Fruit fly (Drosophila melanogaster): ENCODE measurements around the gene sti.

The sti gene

dm6 chr3L:12514762-12515215 lies at the start of gene sti, which contains the start of gene tral:
Gene sti, minus strand, starts transcription at chr3L:12514815.
Gene tral, plus strand, starts transcription at chr3L:12515059.
- TF ChIP-seq fru (GFP tag; optimal IDR thresholded peaks at IDR 0.05) (peak; percentile 90), CG9705 (GFP tag; optimal IDR thresholded peaks at IDR 0.05) (peak; percentile 86), sage (GFP tag; optimal IDR thresholded peaks at IDR 0.05) (no peak), lola (GFP tag; optimal IDR thresholded peaks at IDR 0.05) (no peak), CG32264 (GFP tag; optimal IDR thresholded peaks at IDR 0.05) (peak; percentile 77), dmrt93B (GFP tag; optimal IDR thresholded peaks at IDR 0.05) (peak; percentile 77), Hr83 (GFP tag; optimal IDR thresholded peaks at IDR 0.05; ENCODE audit: poor library complexity, severe bottlenecking) (peak; percentile 72), Myc (optimal IDR thresholded peaks at IDR 0.05) (peak; percentile 80), Hnf4 (GFP tag; optimal IDR thresholded peaks at IDR 0.05) (peak; percentile 94), CrebA (GFP tag; optimal IDR thresholded peaks at IDR 0.05; ENCODE audit: borderline replicate concordance) (no peak), ey (GFP tag; optimal IDR thresholded peaks at IDR 0.05) (peak; percentile 90), GATAd (GFP tag; optimal IDR thresholded peaks at IDR 0.05) (peak; percentile 74), br (GFP tag; optimal IDR thresholded peaks at IDR 0.05) (peak; percentile 94), woc (GFP tag; optimal IDR thresholded peaks at IDR 0.05) (peak; percentile 58), tai (GFP tag; optimal IDR thresholded peaks at IDR 0.05) (no peak), psq (GFP tag; optimal IDR thresholded peaks at IDR 0.05) (peak; percentile 79), jim (GFP tag; optimal IDR thresholded peaks at IDR 0.05) (peak; percentile 30), rgr (GFP tag; optimal IDR thresholded peaks at IDR 0.05) (peak; percentile 90), Dif (GFP tag; optimal IDR thresholded peaks at IDR 0.05; ENCODE audit: partially characterized antibody) (no peak), Abd-B (GFP tag; optimal IDR thresholded peaks at IDR 0.05) (no peak), usp (GFP tag; optimal IDR thresholded peaks at IDR 0.05) (no peak), foxo (GFP tag; optimal IDR thresholded peaks at IDR 0.05) (peak; percentile 5 to 93), N (GFP tag; optimal IDR thresholded peaks at IDR 0.05) (no peak), Mio (GFP tag; optimal IDR thresholded peaks at IDR 0.05) (no peak), dl (GFP tag; optimal IDR thresholded peaks at IDR 0.05; ENCODE audit: insufficient read depth in 1 of 2, partially characterized antibody in 2 of 2) (no peak), pan (optimal IDR thresholded peaks at IDR 0.05) (no peak), brk (GFP tag; optimal IDR thresholded peaks at IDR 0.05) (no peak), Jra (GFP tag; optimal IDR thresholded peaks at IDR 0.05) (peak; percentile 91), sv (GFP tag; optimal IDR thresholded peaks at IDR 0.05) (peak; percentile 93), h (GFP tag; optimal IDR thresholded peaks at IDR 0.05) (peak; percentile 93), Hr78 (GFP tag; optimal IDR thresholded peaks at IDR 0.05) (no peak), Rel (GFP tag; optimal IDR thresholded peaks at IDR 0.05) (peak; percentile 23), Rel (tag; optimal IDR thresholded peaks at IDR 0.05) (peak; percentile 50), HLH106 (tag; optimal IDR thresholded peaks at IDR 0.05) (peak; percentile 85), Vsx2 (GFP tag; optimal IDR thresholded peaks at IDR 0.05; ENCODE audit: partially characterized antibody) (no peak), OdsH (GFP tag; optimal IDR thresholded peaks at IDR 0.05) (peak; percentile 83), Sp1 (GFP tag; optimal IDR thresholded peaks at IDR 0.05) (peak; percentile 80), Dfd (GFP tag; optimal IDR thresholded peaks at IDR 0.05) (no peak), dsf (GFP tag; optimal IDR thresholded peaks at IDR 0.05; ENCODE audit: borderline replicate concordance) (peak; percentile 68)

- TF ChIP-seq dsf (GFP tag; optimal IDR thresholded peaks at IDR 0.05; ENCODE audit: borderline replicate concordance) (no peak), sage (GFP tag; optimal IDR thresholded peaks at IDR 0.05) (no peak), Hr78 (GFP tag; optimal IDR thresholded peaks at IDR 0.05) (no peak), Dfd (GFP tag; optimal IDR thresholded peaks at IDR 0.05) (peak; percentile 99), Myc (optimal IDR thresholded peaks at IDR 0.05) (no peak), h (GFP tag; optimal IDR thresholded peaks at IDR 0.05) (no peak), foxo (GFP tag; optimal IDR thresholded peaks at IDR 0.05) (no peak), br (GFP tag; optimal IDR thresholded peaks at IDR 0.05) (no peak), Dif (GFP tag; optimal IDR thresholded peaks at IDR 0.05; ENCODE audit: partially characterized antibody) (no peak)
These were observed 49.7 kb upstream of the sti start for dm6 chr3L:12564284-12564683.

- TF ChIP-seq OdsH (GFP tag; optimal IDR thresholded peaks at IDR 0.05) (no peak), woc (GFP tag; optimal IDR thresholded peaks at IDR 0.05) (peak; percentile 42), dsf (GFP tag; optimal IDR thresholded peaks at IDR 0.05; ENCODE audit: borderline replicate concordance) (no peak), ey (GFP tag; optimal IDR thresholded peaks at IDR 0.05) (peak; percentile 6), HLH106 (tag; optimal IDR thresholded peaks at IDR 0.05) (peak; percentile 16), CrebA (GFP tag; optimal IDR thresholded peaks at IDR 0.05; ENCODE audit: borderline replicate concordance) (no peak), Rel (GFP tag; optimal IDR thresholded peaks at IDR 0.05) (no peak), Rel (tag; optimal IDR thresholded peaks at IDR 0.05) (no peak), foxo (GFP tag; optimal IDR thresholded peaks at IDR 0.05) (peak in 1 of 2 experiments; percentile 1), h (GFP tag; optimal IDR thresholded peaks at IDR 0.05) (peak; percentile 12), br (GFP tag; optimal IDR thresholded peaks at IDR 0.05) (peak; percentile 6), Abd-B (GFP tag; optimal IDR thresholded peaks at IDR 0.05) (no peak), Mio (GFP tag; optimal IDR thresholded peaks at IDR 0.05) (no peak), CG9705 (GFP tag; optimal IDR thresholded peaks at IDR 0.05) (no peak), fru (GFP tag; optimal IDR thresholded peaks at IDR 0.05) (peak; percentile 25)
These were observed 44.7 kb upstream of the sti start for dm6 chr3L:12559273-12559672.

Measured in whole organism, wandering third instar larva.